Worm (Caenorhabditis elegans): ENCODE results near the gene nhr-40.

nhr-40 gene

DNA sequence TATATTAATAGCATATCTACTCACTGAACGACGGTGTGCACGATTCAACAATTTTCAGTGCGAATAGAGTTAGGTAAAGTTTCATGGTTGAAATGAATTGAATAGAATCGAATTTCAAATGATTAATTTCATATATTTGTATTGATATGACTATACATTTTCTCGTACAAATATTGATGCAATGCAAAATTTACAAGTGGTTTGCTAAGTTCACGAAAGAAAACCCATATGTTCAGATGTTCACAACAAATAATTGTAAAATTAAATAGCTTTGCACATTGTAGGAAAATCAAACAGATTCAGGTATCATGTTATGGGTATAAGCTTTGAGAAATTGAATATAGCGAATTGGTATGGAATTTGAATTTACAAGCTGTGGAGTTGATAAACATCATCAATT, 8.1 kb upstream of the nhr-40 start, which contains the start of gene H01M10.2:
H01M10.2 (minus strand) TSS at position 101 of the 400 bp plus-strand sequence.
- no peak for TF ChIP-seq Y48G9A.11 (GFP tag; IDR thresholded peaks at IDR 0.05)
- no peak for TF ChIP-seq ctbp-1 (GFP tag; IDR thresholded peaks at IDR 0.05)
- TF ChIP-seq tag-97 (GFP tag; IDR thresholded peaks at IDR 0.05): no peak
- TF ChIP-seq F26F4.8 (GFP tag; conservative IDR thresholded peaks at IDR 0.05): no peak
- TF ChIP-seq attf-4 (tag; optimal IDR thresholded peaks at IDR 0.05): no peak
- no peak for TF ChIP-seq lir-3 (tag; optimal IDR thresholded peaks at IDR 0.05)
- TF ChIP-seq lsy-2 (tag; optimal IDR thresholded peaks at IDR 0.05): no peak
- TF ChIP-seq ceh-28 (tag; optimal IDR thresholded peaks at IDR 0.05): no peak
- no peak for TF ChIP-seq ceh-44 (GFP tag; IDR thresholded peaks at IDR 0.05)
- TF ChIP-seq lin-29 (GFP tag; IDR thresholded peaks at IDR 0.05): no peak

DNA sequence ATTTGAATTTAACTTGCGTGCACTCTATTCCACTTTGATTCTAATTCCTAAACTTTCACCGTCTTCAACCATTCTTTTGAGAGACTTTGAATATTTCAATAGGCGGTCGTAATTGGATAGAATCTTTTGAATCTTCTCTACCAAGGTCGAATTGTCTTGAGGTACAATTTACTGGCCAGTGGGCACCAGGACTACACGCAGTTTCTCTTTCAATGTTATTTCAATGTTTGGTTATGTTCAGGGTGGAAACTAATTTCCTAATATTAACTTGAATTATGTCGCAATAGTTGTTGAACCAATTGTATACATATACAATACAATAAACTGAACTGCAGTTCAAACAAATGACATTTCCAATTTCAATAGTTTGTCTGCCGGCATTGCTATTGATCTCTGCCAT, 5.8 kb upstream of the nhr-40 start:
- TF ChIP-seq saeg-2 (GFP tag; IDR thresholded peaks at IDR 0.05) (no peak), F10B5.3 (tag; optimal IDR thresholded peaks at IDR 0.05) (no peak), dpl-1 (GFP tag; optimal IDR thresholded peaks at IDR 0.05) (no peak), nhr-41 (GFP tag; IDR thresholded peaks at IDR 0.05) (no peak), D1046.2 (GFP tag; IDR thresholded peaks at IDR 0.05) (no peak), sdz-12 (GFP tag; optimal IDR thresholded peaks at IDR 0.05) (no peak), madf-5 (GFP tag; IDR thresholded peaks at IDR 0.05) (no peak), F49E8.2 (tag; optimal IDR thresholded peaks at IDR 0.05; ENCODE audit: borderline replicate concordance) (no peak), unc-62 (GFP tag; optimal IDR thresholded peaks at IDR 0.05 in 1 of 2) (peak in 1 of 2 experiments; percentile 34), unc-62 (tag; optimal IDR thresholded peaks at IDR 0.05) (no peak), mdt-29 (GFP tag; IDR thresholded peaks at IDR 0.05) (no peak), nhr-25 (tag; optimal IDR thresholded peaks at IDR 0.05; ENCODE audit: borderline replicate concordance, insufficient read depth) (peak; percentile 47), nhr-28 (tag; optimal IDR thresholded peaks at IDR 0.05) (no peak), nhr-11 (tag; optimal IDR thresholded peaks at IDR 0.05) (no peak), Y48G9A.11 (GFP tag; IDR thresholded peaks at IDR 0.05) (no peak), skn-1 (tag; optimal IDR thresholded peaks at IDR 0.05) (no peak), nhr-102 (tag; optimal IDR thresholded peaks at IDR 0.05) (no peak)

ce11 chrX:2590023-2590422, 3.8 kb upstream of the nhr-40 start:
- peak; percentile 85 for TF ChIP-seq nhr-28 (tag; optimal IDR thresholded peaks at IDR 0.05)
- TF ChIP-seq daf-16 (GFP tag; optimal IDR thresholded peaks at IDR 0.05): no peak
- peak; percentile 96 for TF ChIP-seq daf-16 (tag; optimal IDR thresholded peaks at IDR 0.05)
- no peak for TF ChIP-seq mdl-1 (tag; optimal IDR thresholded peaks at IDR 0.05)
- no peak for TF ChIP-seq ceh-62 (tag; optimal IDR thresholded peaks at IDR 0.05)
- peak; percentile 48 for TF ChIP-seq dve-1 (tag; optimal IDR thresholded peaks at IDR 0.05; ENCODE audit: insufficient read depth)
- 0 out of 2 replicates have a peak, but pooled peaks have one; percentile 7 for TF ChIP-seq dmd-6 (GFP tag; IDR thresholded peaks at IDR 0.05)
- TF ChIP-seq unc-62 (GFP tag; optimal IDR thresholded peaks at IDR 0.05 in 1 of 2): peak in 1 of 2 experiments; percentile 97
- TF ChIP-seq unc-62 (tag; optimal IDR thresholded peaks at IDR 0.05): no peak

DNA sequence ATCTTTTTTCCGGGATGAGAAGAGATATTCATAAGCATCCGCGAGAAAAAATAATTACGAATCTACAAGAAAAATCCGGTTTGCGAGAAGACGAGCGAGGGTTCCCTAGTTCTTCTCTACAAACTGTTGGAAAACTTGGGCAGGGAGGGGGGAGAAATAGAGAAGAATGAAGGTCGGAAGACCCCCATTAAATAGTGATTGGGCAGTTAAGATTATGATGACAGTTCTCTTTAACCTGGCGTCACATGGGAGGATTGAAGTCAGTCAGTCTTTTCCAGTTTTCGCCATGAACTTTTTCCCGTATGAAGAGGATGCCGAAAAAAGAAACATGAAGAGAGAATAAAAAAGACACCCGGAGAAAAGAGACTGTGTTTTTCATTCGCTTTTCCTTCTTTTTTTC, 3.0 kb upstream of the nhr-40 start:
- TF ChIP-seq dmd-8 (GFP tag; IDR thresholded peaks at IDR 0.05) (no peak), attf-4 (tag; optimal IDR thresholded peaks at IDR 0.05) (no peak), egl-43 (GFP tag; IDR thresholded peaks at IDR 0.05) (no peak), madf-9 (GFP tag; conservative IDR thresholded peaks at IDR 0.05) (no peak), mxl-3 (GFP tag; optimal IDR thresholded peaks at IDR 0.05) (peak; percentile 30), ztf-7 (tag; optimal IDR thresholded peaks at IDR 0.05) (no peak), set-16 (GFP tag; IDR thresholded peaks at IDR 0.05) (no peak), pqm-1 (tag; optimal IDR thresholded peaks at IDR 0.05) (no peak), spr-3 (GFP tag; optimal IDR thresholded peaks at IDR 0.05) (no peak), ceh-20 (GFP tag; IDR thresholded peaks at IDR 0.05) (0 out of 2 replicates have a peak, but pooled peaks have one; percentile 27), ZK337.2 (GFP tag; IDR thresholded peaks at IDR 0.05) (no peak), dpl-1 (GFP tag; optimal IDR thresholded peaks at IDR 0.05) (no peak), mxl-2 (GFP tag; conservative IDR thresholded peaks at IDR 0.05) (no peak), nhr-6 (tag; optimal IDR thresholded peaks at IDR 0.05) (peak; percentile 1), aha-1 (tag) (peak; percentile 71), mdl-1 (tag; optimal IDR thresholded peaks at IDR 0.05) (peak in 1 of 2 experiments; percentile 60), lin-39 (tag; optimal IDR thresholded peaks at IDR 0.05) (no peak), hlh-30 (tag; optimal IDR thresholded peaks at IDR 0.05; ENCODE audit: insufficient read depth) (peak; percentile 64), nhr-28 (tag; optimal IDR thresholded peaks at IDR 0.05) (peak; percentile 79), tra-1 (GFP tag; IDR thresholded peaks at IDR 0.05) (peak; percentile 71; the same call in 1 of the 2 replicates)
